Fruit fly (Drosophila melanogaster): ENCODE measurements around the gene CG32590.

CG32590 gene

dm6 chrX:14810433-14810832 is 28.5 kb downstream of the CG32590 start (continued):
- TF ChIP-seq OdsH (GFP tag; optimal IDR thresholded peaks at IDR 0.05) (peak; percentile 47), fru (GFP tag; optimal IDR thresholded peaks at IDR 0.05) (peak; percentile 33), psq (GFP tag; optimal IDR thresholded peaks at IDR 0.05) (peak; percentile 51), Dif (GFP tag; optimal IDR thresholded peaks at IDR 0.05; ENCODE audit: partially characterized antibody) (no peak), Myc (optimal IDR thresholded peaks at IDR 0.05) (no peak)

dm6 chrX:14805646-14806045 is 33.3 kb downstream of the CG32590 start:
- TF ChIP-seq br (GFP tag; optimal IDR thresholded peaks at IDR 0.05), result no peak
- peak; percentile 1 for TF ChIP-seq woc (GFP tag; optimal IDR thresholded peaks at IDR 0.05)
- TF ChIP-seq foxo (GFP tag; optimal IDR thresholded peaks at IDR 0.05), result peak in 1 of 2 experiments; percentile 33
- peak; percentile 46 for TF ChIP-seq OdsH (GFP tag; optimal IDR thresholded peaks at IDR 0.05)
- no peak for TF ChIP-seq N (GFP tag; optimal IDR thresholded peaks at IDR 0.05)
- TF ChIP-seq rgr (GFP tag; optimal IDR thresholded peaks at IDR 0.05), result peak; percentile 52
- peak; percentile 64 for TF ChIP-seq h (GFP tag; optimal IDR thresholded peaks at IDR 0.05)
- TF ChIP-seq ey (GFP tag; optimal IDR thresholded peaks at IDR 0.05), result no peak
- peak; percentile 99 for TF ChIP-seq Hr83 (GFP tag; optimal IDR thresholded peaks at IDR 0.05; ENCODE audit: poor library complexity, severe bottlenecking)
- TF ChIP-seq Jra (GFP tag; optimal IDR thresholded peaks at IDR 0.05), result peak; percentile 35
- TF ChIP-seq Hnf4 (GFP tag; optimal IDR thresholded peaks at IDR 0.05), result peak; percentile 65
- peak; percentile 73 for TF ChIP-seq tai (GFP tag; optimal IDR thresholded peaks at IDR 0.05)
- peak; percentile 27 for TF ChIP-seq fru (GFP tag; optimal IDR thresholded peaks at IDR 0.05)
- TF ChIP-seq psq (GFP tag; optimal IDR thresholded peaks at IDR 0.05), result peak; percentile 18
- peak; percentile 31 for TF ChIP-seq GATAd (GFP tag; optimal IDR thresholded peaks at IDR 0.05)
- TF ChIP-seq Hr78 (GFP tag; optimal IDR thresholded peaks at IDR 0.05), result no peak
- TF ChIP-seq jim (GFP tag; optimal IDR thresholded peaks at IDR 0.05), result peak; percentile 77
- peak; percentile 62 for TF ChIP-seq brk (GFP tag; optimal IDR thresholded peaks at IDR 0.05)

DNA sequence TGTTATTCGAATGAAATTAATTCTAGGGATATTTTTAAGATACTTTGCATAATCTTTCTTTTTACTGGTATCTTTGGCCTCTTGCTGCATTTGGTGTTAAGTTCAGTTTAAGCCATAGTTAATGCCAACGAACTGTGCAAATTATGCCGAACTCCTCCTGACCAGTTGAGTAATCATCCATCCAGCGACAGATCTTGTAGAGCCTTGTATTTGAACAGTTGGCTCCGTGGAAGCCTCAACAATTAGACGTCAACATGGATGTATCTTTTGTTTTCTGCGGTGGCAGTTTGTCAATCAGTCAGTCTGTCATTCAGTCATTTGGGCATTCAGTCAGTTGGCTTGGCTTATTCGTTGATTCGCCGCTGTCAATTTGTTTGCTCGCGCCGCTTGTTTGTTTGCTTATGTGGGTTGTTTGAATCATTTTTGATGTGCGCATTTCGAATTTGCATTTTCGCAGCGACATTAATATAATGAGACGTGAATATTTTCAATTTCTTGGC is 36.2 kb downstream of the CG32590 start:
- TF ChIP-seq brk (GFP tag; optimal IDR thresholded peaks at IDR 0.05) (peak; percentile 44), h (GFP tag; optimal IDR thresholded peaks at IDR 0.05) (peak; percentile 68), Hnf4 (GFP tag; optimal IDR thresholded peaks at IDR 0.05) (no peak), rgr (GFP tag; optimal IDR thresholded peaks at IDR 0.05) (peak; percentile 66), OdsH (GFP tag; optimal IDR thresholded peaks at IDR 0.05) (peak; percentile 43), Jra (GFP tag; optimal IDR thresholded peaks at IDR 0.05) (peak; percentile 6), fru (GFP tag; optimal IDR thresholded peaks at IDR 0.05) (peak; percentile 5), GATAd (GFP tag; optimal IDR thresholded peaks at IDR 0.05) (no peak), br (GFP tag; optimal IDR thresholded peaks at IDR 0.05) (peak; percentile 5), foxo (GFP tag; optimal IDR thresholded peaks at IDR 0.05) (peak in 1 of 2 experiments; percentile 33)
